Worm (Caenorhabditis elegans) whole organism, L4 larva: ENCODE data around the gene crb-1.

Experiments used
- F10B5.3 ChIP-seq: sonication (generic microtip); optimal IDR thresholded peaks from 2 replicates; lab custom pipeline; 2016; ENCODE audit warnings: mild to moderate bottlenecking, missing genetic modification characterization, missing compliant biosample characterization
- F37D6.2 ChIP-seq: sonication (generic microtip); optimal IDR thresholded peaks from 2 replicates; lab custom pipeline; 2016; ENCODE audit warnings: mild to moderate bottlenecking, missing genetic modification characterization, missing compliant biosample characterization
- T20F7.1 ChIP-seq: fragments of 200-800 bp; sonication (Bioruptor generic); optimal IDR thresholded peaks from 2 replicates; lab custom pipeline; 2018; ENCODE audit warnings: mild to moderate bottlenecking, missing genetic modification characterization, missing compliant biosample characterization
- Y48G9A.11 ChIP-seq: fragments of 200-800 bp; sonication (Bioruptor generic); IDR thresholded peaks from 2 replicates; pipeline ENCODE4 v1.3.6; 2022; ENCODE audit warnings: missing genetic modification reagents, missing genetic modification characterization, missing compliant biosample characterization
- Y5F2A.4 ChIP-seq: fragments of 200-800 bp; sonication (Bioruptor generic); optimal IDR thresholded peaks from 2 replicates; lab custom pipeline; 2018; ENCODE audit warnings: mild to moderate bottlenecking, missing genetic modification characterization, missing compliant biosample characterization
- ZK337.2 ChIP-seq: fragments of 200-800 bp; sonication (Bioruptor generic); IDR thresholded peaks from 2 replicates; pipeline ENCODE4 v1.3.6; 2022; ENCODE audit warnings: missing genetic modification reagents, missing genetic modification characterization, missing compliant biosample characterization
- ZK546.5 ChIP-seq, 2 experiments: sonication (generic microtip); optimal IDR thresholded peaks; 2 replicates each; lab custom pipeline; 2017; ENCODE audit warnings: missing biosample characterization in 2 of 2, missing genetic modification characterization in 2 of 2
- aha-1 ChIP-seq: fragments of 150-350 bp; peaks from one replicate; lab custom pipeline; 2014; ENCODE audit warnings: missing biosample characterization, missing genetic modification characterization
- attf-4 ChIP-seq: sonication (generic microtip); optimal IDR thresholded peaks from 3 replicates; lab custom pipeline; 2017; ENCODE audit warnings: missing biosample characterization, missing genetic modification characterization
- ceh-28 ChIP-seq: fragments of 150-350 bp; optimal IDR thresholded peaks from 2 replicates; lab custom pipeline; 2014; ENCODE audit warnings: missing biosample characterization, missing genetic modification reagents, missing genetic modification characterization
- ceh-32 ChIP-seq: sonication (generic microtip); optimal IDR thresholded peaks from 2 replicates; lab custom pipeline; 2016; ENCODE audit warnings: mild to moderate bottlenecking, missing genetic modification characterization, missing compliant biosample characterization; ENCODE audit not compliant: poor library complexity
- ces-1 ChIP-seq: fragments of 150-350 bp; sonication (generic microtip); optimal IDR thresholded peaks from 4 replicates; lab custom pipeline; 2014; ENCODE audit warnings: missing biosample characterization, missing genetic modification reagents, missing genetic modification characterization
- ctbp-1 ChIP-seq: fragments of 200-800 bp; sonication (Bioruptor generic); IDR thresholded peaks from 2 replicates; pipeline ENCODE4 v1.3.6; 2022; ENCODE audit warnings: missing genetic modification reagents, missing genetic modification characterization, missing compliant biosample characterization
- daf-12 ChIP-seq: fragments of 150-350 bp; optimal IDR thresholded peaks from 2 replicates; lab custom pipeline; 2014; ENCODE audit warnings: missing biosample characterization, missing genetic modification reagents, missing genetic modification characterization
- daf-8 ChIP-seq: fragments of 200-800 bp; sonication (Bioruptor generic); IDR thresholded peaks from 2 replicates; pipeline ENCODE4 v1.3.6; 2022; ENCODE audit warnings: missing genetic modification characterization, missing compliant biosample characterization
- dmd-6 ChIP-seq: fragments of 200-800 bp; sonication (Bioruptor generic); IDR thresholded peaks from 2 replicates; pipeline ENCODE4 v1.3.6; 2022; ENCODE audit warnings: missing genetic modification reagents, missing genetic modification characterization, missing compliant biosample characterization
- dmd-8 ChIP-seq: fragments of 200-800 bp; sonication (Bioruptor generic); IDR thresholded peaks from 2 replicates; pipeline ENCODE4 v1.3.6; 2022; ENCODE audit warnings: missing genetic modification characterization, missing compliant biosample characterization
- dve-1 ChIP-seq: sonication (generic microtip); optimal IDR thresholded peaks from 2 replicates; lab custom pipeline; 2017; ENCODE audit warnings: antibody characterized with exemption, mild to moderate bottlenecking, missing genetic modification characterization, missing compliant biosample characterization; ENCODE audit not compliant: insufficient read depth
- egl-43 ChIP-seq: fragments of 200-800 bp; sonication (Bioruptor generic); IDR thresholded peaks from 2 replicates; pipeline ENCODE4 v1.3.6; 2022; ENCODE audit warnings: missing genetic modification reagents, missing genetic modification characterization, missing compliant biosample characterization
- fkh-10 ChIP-seq: fragments of 150-350 bp; optimal IDR thresholded peaks from 2 replicates; lab custom pipeline; 2014; ENCODE audit warnings: missing biosample characterization, missing genetic modification reagents, missing genetic modification characterization
- gei-8 ChIP-seq: fragments of 200-800 bp; sonication (Bioruptor generic); optimal IDR thresholded peaks from 2 replicates; lab custom pipeline; 2018; ENCODE audit warnings: mild to moderate bottlenecking, missing genetic modification characterization, missing compliant biosample characterization
- hif-1 ChIP-seq, 2 experiments: sonication (generic microtip); optimal IDR thresholded peaks; 2 replicates each; lab custom pipeline; 2016 to 2017; ENCODE audit warnings: missing compliant biosample characterization in 2 of 2, missing genetic modification characterization in 2 of 2, missing genetic modification reagents in 2 of 2, missing genotype in 2 of 2, mild to moderate bottlenecking in 1 of 2
- hlh-30 ChIP-seq: sonication (generic microtip); optimal IDR thresholded peaks from 2 replicates; lab custom pipeline; 2017; ENCODE audit warnings: antibody characterized with exemption, mild to moderate bottlenecking, missing genetic modification characterization, missing compliant biosample characterization; ENCODE audit not compliant: insufficient read depth
- hmg-1.1 ChIP-seq: fragments of 200-800 bp; sonication (Bioruptor generic); IDR thresholded peaks from 2 replicates; pipeline ENCODE4 v1.3.6; 2022; ENCODE audit warnings: missing genetic modification reagents, missing genetic modification characterization, missing compliant biosample characterization
- lim-7 ChIP-seq: fragments of 200-800 bp; sonication (Bioruptor generic); IDR thresholded peaks from 2 replicates; pipeline ENCODE4 v1.3.6; 2022; ENCODE audit warnings: missing genetic modification characterization, missing compliant biosample characterization
- lin-1 ChIP-seq: fragments of 200-800 bp; sonication (Bioruptor generic); IDR thresholded peaks from 2 replicates; pipeline ENCODE4 v1.3.6; 2022; ENCODE audit warnings: missing genetic modification reagents, missing genetic modification characterization, missing compliant biosample characterization
- lin-15B ChIP-seq: fragments of 150-350 bp; sonication (generic microtip); optimal IDR thresholded peaks from 3 replicates; lab custom pipeline; 2014; ENCODE audit warnings: missing biosample characterization, missing genetic modification characterization
- lin-39 ChIP-seq: fragments of 150-350 bp; optimal IDR thresholded peaks from 2 replicates; lab custom pipeline; 2014; ENCODE audit warnings: missing biosample characterization, missing genetic modification reagents, missing genetic modification characterization
- lsy-2 ChIP-seq, 2 experiments: fragments of 150-350 bp in 1 of 2; sonication (generic microtip) in 1 of 2; optimal IDR thresholded peaks; 2 replicates each; lab custom pipeline; 2014 to 2017; ENCODE audit warnings: missing biosample characterization in 2 of 2, missing genetic modification characterization in 2 of 2
- mdl-1 ChIP-seq, 2 experiments: fragments of 150-350 bp in 1 of 2; sonication (generic microtip) in 1 of 2; optimal IDR thresholded peaks; 2 replicates each; lab custom pipeline; 2014 to 2017; ENCODE audit warnings: missing biosample characterization in 2 of 2, missing genetic modification characterization in 2 of 2
- mep-1 ChIP-seq: fragments of 150-350 bp; sonication (generic microtip); optimal IDR thresholded peaks from 3 replicates; lab custom pipeline; 2014; ENCODE audit warnings: missing biosample characterization, missing genetic modification characterization
- mes-2 ChIP-seq: sonication (generic microtip); optimal IDR thresholded peaks from 2 replicates; lab custom pipeline; 2016; ENCODE audit warnings: missing genotype, mild to moderate bottlenecking, missing genetic modification characterization, missing compliant biosample characterization; ENCODE audit not compliant: poor library complexity, severe bottlenecking
- mxl-2 ChIP-seq: fragments of 200-800 bp; sonication (Bioruptor generic); conservative IDR thresholded peaks from 2 replicates; pipeline ENCODE4 v1.3.6; 2022; ENCODE audit warnings: missing genetic modification reagents, missing genetic modification characterization, missing compliant biosample characterization
- mxl-3 ChIP-seq: fragments of 200-800 bp; sonication (Bioruptor generic); optimal IDR thresholded peaks from 2 replicates; lab custom pipeline; 2018; ENCODE audit warnings: mild to moderate bottlenecking, missing genetic modification characterization, missing compliant biosample characterization
- nhr-102 ChIP-seq: sonication (generic microtip); optimal IDR thresholded peaks from 2 replicates; lab custom pipeline; 2016; ENCODE audit warnings: mild to moderate bottlenecking, missing genetic modification characterization, moderate library complexity, missing compliant biosample characterization
- nhr-237 ChIP-seq: sonication (generic microtip); optimal IDR thresholded peaks from 2 replicates; lab custom pipeline; 2017; ENCODE audit warnings: missing biosample characterization, missing genetic modification characterization
- nhr-25 ChIP-seq: sonication (generic microtip); optimal IDR thresholded peaks from 2 replicates; lab custom pipeline; 2017; ENCODE audit warnings: missing genetic modification characterization, mild to moderate bottlenecking, missing compliant biosample characterization, antibody characterized with exemption, moderate library complexity, borderline replicate concordance; ENCODE audit not compliant: insufficient read depth
- nhr-28 ChIP-seq: fragments of 150-350 bp; optimal IDR thresholded peaks from 2 replicates; lab custom pipeline; 2014; ENCODE audit warnings: missing biosample characterization, missing genetic modification characterization
- nhr-48 ChIP-seq: sonication (generic microtip); optimal IDR thresholded peaks from 2 replicates; lab custom pipeline; 2016; ENCODE audit warnings: mild to moderate bottlenecking, missing genetic modification characterization, missing compliant biosample characterization
- nhr-6 ChIP-seq: fragments of 150-350 bp; optimal IDR thresholded peaks from 2 replicates; lab custom pipeline; 2014; ENCODE audit warnings: missing biosample characterization, missing genetic modification characterization
- nhr-77 ChIP-seq: fragments of 150-350 bp; optimal IDR thresholded peaks from 2 replicates; lab custom pipeline; 2014; ENCODE audit warnings: missing biosample characterization, missing genetic modification characterization
- pqm-1 ChIP-seq: sonication (generic microtip); optimal IDR thresholded peaks from 2 replicates; lab custom pipeline; 2017; ENCODE audit warnings: missing biosample characterization, missing genetic modification characterization
- set-16 ChIP-seq: fragments of 200-800 bp; sonication (Bioruptor generic); IDR thresholded peaks from 2 replicates; pipeline ENCODE4 v1.3.6; 2022; ENCODE audit warnings: missing genetic modification reagents, missing genetic modification characterization, missing compliant biosample characterization
- skn-1 ChIP-seq: fragments of 150-350 bp; optimal IDR thresholded peaks from 2 replicates; lab custom pipeline; 2014; ENCODE audit warnings: missing biosample characterization, missing genetic modification characterization
- spr-1 ChIP-seq: sonication (generic microtip); optimal IDR thresholded peaks from 2 replicates; lab custom pipeline; 2016; ENCODE audit warnings: mild to moderate bottlenecking, missing genetic modification characterization, missing compliant biosample characterization
- tag-97 ChIP-seq: fragments of 200-800 bp; sonication (Bioruptor generic); IDR thresholded peaks from 2 replicates; pipeline ENCODE4 v1.3.6; 2022; ENCODE audit warnings: missing genetic modification characterization, missing compliant biosample characterization
- unc-39 ChIP-seq: sonication (generic microtip); optimal IDR thresholded peaks from 2 replicates; lab custom pipeline; 2017; ENCODE audit warnings: missing biosample characterization, missing genetic modification characterization
- unc-62 ChIP-seq, 3 experiments: fragments of 150-350 bp in 1 of 3; sonication (generic microtip); optimal IDR thresholded peaks in 2 of 3; peaks in 1 of 3; 1 replicate in 1 of 3; 2 replicates in 2 of 3; lab custom pipeline; 2014 to 2017; ENCODE audit warnings: missing biosample characterization in 3 of 3, missing genetic modification characterization in 3 of 3, missing genetic modification reagents in 3 of 3, missing genotype in 1 of 3
- zip-11 ChIP-seq: fragments of 200-800 bp; sonication (Bioruptor generic); IDR thresholded peaks from 2 replicates; pipeline ENCODE4 v1.3.6; 2022; ENCODE audit warnings: missing genetic modification characterization, missing compliant biosample characterization
- zip-2 ChIP-seq: fragments of 150-350 bp; optimal IDR thresholded peaks from 2 replicates; lab custom pipeline; 2014; ENCODE audit warnings: missing biosample characterization, missing genetic modification characterization
- ztf-7 ChIP-seq: fragments of 150-350 bp; optimal IDR thresholded peaks from 2 replicates; lab custom pipeline; 2014; ENCODE audit warnings: missing biosample characterization, missing genetic modification characterization

Gene crb-1

DNA sequence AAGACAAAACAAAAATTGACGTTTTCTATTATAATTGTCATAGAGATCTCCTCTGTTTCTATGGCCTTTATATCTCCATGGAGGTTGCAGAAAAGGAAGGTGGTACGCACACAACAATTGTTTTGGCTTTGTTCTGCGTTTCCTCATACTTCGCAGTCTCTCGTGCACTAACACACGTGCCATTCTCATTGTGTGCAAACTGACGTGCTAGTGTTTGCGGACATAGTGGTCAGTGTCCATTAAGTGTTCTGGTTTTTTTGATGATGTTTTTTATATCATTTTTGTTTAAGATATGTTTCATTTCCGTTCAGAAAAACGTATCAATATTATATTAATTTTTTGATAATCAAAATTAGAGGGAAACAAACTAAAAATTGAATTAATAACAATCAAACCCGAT lies 37.6 kb upstream of the crb-1 start, which contains the start of gene C36E6.2 (continued):
- peak; percentile 47 for TF ChIP-seq nhr-48 (tag; lab: Kevin White, UChicago)
- TF ChIP-seq pqm-1 = no peak
- no peak for TF ChIP-seq lin-15B (tag; lab: Kevin White, UChicago)
- TF ChIP-seq mxl-2 (GFP tag; lab: Robert Waterston, UW) = no peak
- peak; percentile 25 for TF ChIP-seq F37D6.2 (tag; lab: Kevin White, UChicago)
- TF ChIP-seq ceh-32 (tag; lab: Kevin White, UChicago) = no peak
- no peak for TF ChIP-seq daf-8 (GFP tag; lab: Robert Waterston, UW)
- TF ChIP-seq lin-39 (tag; lab: Kevin White, UChicago) = no peak
- peak; percentile 74 for TF ChIP-seq nhr-28 (tag; lab: Kevin White, UChicago)
- TF ChIP-seq nhr-102 (tag; lab: Kevin White, UChicago) = peak; percentile 11
- peak; percentile 51 for TF ChIP-seq fkh-10 (GFP tag; lab: Kevin White, UChicago)
- no peak for TF ChIP-seq set-16 (GFP tag; lab: Robert Waterston, UW)
- TF ChIP-seq mxl-3 = peak; percentile 98
- TF ChIP-seq lim-7 (GFP tag; lab: Robert Waterston, UW) = no peak
- peak; percentile 13 to 84 for TF ChIP-seq lsy-2 (tag; optimal IDR thresholded peaks at IDR 0.05; lab: Kevin White, UChicago)
- TF ChIP-seq hif-1 (tag; optimal IDR thresholded peaks at IDR 0.05; lab: Kevin White, UChicago) = peak in 1 of 2 experiments; percentile 89
- TF ChIP-seq unc-39 (tag; lab: Kevin White, UChicago) = no peak
- TF ChIP-seq F10B5.3 = peak; percentile 21
- TF ChIP-seq T20F7.1 (GFP tag; lab: Kevin White, UChicago) = peak; percentile 24
- TF ChIP-seq unc-62 (GFP tag; optimal IDR thresholded peaks at IDR 0.05 in 1 of 2; lab: Kevin White, UChicago) = peak in 1 of 2 experiments; percentile 73
- no peak for TF ChIP-seq unc-62 (tag; optimal IDR thresholded peaks at IDR 0.05; lab: Kevin White, UChicago)
- peak; percentile 97 to 99 for TF ChIP-seq mdl-1 (tag; optimal IDR thresholded peaks at IDR 0.05; lab: Kevin White, UChicago)
- peak; percentile 45 for TF ChIP-seq dmd-6 (GFP tag; lab: Robert Waterston, UW)
- TF ChIP-seq hmg-1.1 (GFP tag; lab: Robert Waterston, UW) = peak; percentile 79
- TF ChIP-seq Y48G9A.11 (GFP tag; lab: Robert Waterston, UW) = no peak
- no peak for TF ChIP-seq ZK546.5 (tag; optimal IDR thresholded peaks at IDR 0.05; lab: Kevin White, UChicago)
- TF ChIP-seq nhr-237 (tag; lab: Kevin White, UChicago) = no peak
- TF ChIP-seq lin-1 (GFP tag; lab: Robert Waterston, UW) = no peak
- TF ChIP-seq ztf-7 = peak; percentile 69
- TF ChIP-seq nhr-77 (tag; lab: Kevin White, UChicago) = peak; percentile 58
- peak; percentile 86 for TF ChIP-seq dve-1
- TF ChIP-seq attf-4 (tag; lab: Kevin White, UChicago) = no peak
- no peak for TF ChIP-seq gei-8 (GFP tag; lab: Kevin White, UChicago)
- no peak for TF ChIP-seq ceh-28 (tag; lab: Kevin White, UChicago)
- TF ChIP-seq mep-1 (tag; lab: Kevin White, UChicago) = peak; percentile 87
- peak; percentile 77 for TF ChIP-seq nhr-25 (tag; lab: Kevin White, UChicago)
- TF ChIP-seq tag-97 (GFP tag; lab: Robert Waterston, UW) = no peak
- no peak for TF ChIP-seq daf-12 (tag; lab: Kevin White, UChicago)
- peak; percentile 13 for TF ChIP-seq zip-2 (tag; lab: Kevin White, UChicago)
- TF ChIP-seq dmd-8 (GFP tag; lab: Robert Waterston, UW) = no peak
- TF ChIP-seq nhr-6 (tag; lab: Kevin White, UChicago) = peak; percentile 50
- no peak for TF ChIP-seq ces-1 (GFP tag; lab: Kevin White, UChicago)
- TF ChIP-seq skn-1 (tag; lab: Kevin White, UChicago) = no peak
- TF ChIP-seq aha-1 (tag; lab: Kevin White, UChicago) = peak; percentile 99
- no peak for TF ChIP-seq zip-11 (GFP tag; lab: Robert Waterston, UW)
- TF ChIP-seq hlh-30 = peak; percentile 99
- TF ChIP-seq Y5F2A.4 (GFP tag; lab: Kevin White, UChicago) = no peak
- TF ChIP-seq ctbp-1 (GFP tag; lab: Robert Waterston, UW) = 0 out of 2 replicates have a peak, but pooled peaks have one; percentile 16
- TF ChIP-seq egl-43 = no peak
- TF ChIP-seq spr-1 = peak; percentile 1
- TF ChIP-seq mes-2 = peak; percentile 79
- TF ChIP-seq ZK337.2 = no peak
